Fruit fly (Drosophila melanogaster) Kc167 (cell line): ENCODE measurements around the gene CG1628.

Experiments
- Myc ChIP-seq: fragments of >200 bp; optimal IDR thresholded peaks from 2 replicates; lab custom pipeline; 2017; ENCODE audit warnings: missing external identifiers
- Sin3A ChIP-seq: fragments of >200 bp; optimal IDR thresholded peaks from 2 replicates; lab custom pipeline; 2018; ENCODE audit warnings: missing external identifiers
- h ChIP-seq: fragments of >200 bp; optimal IDR thresholded peaks from 3 replicates; lab custom pipeline; 2018; ENCODE audit warnings: missing external identifiers
- insv ChIP-seq: fragments of >200 bp; optimal IDR thresholded peaks from 3 replicates; lab custom pipeline; 2018; ENCODE audit warnings: missing external identifiers
- psq ChIP-seq: fragments of >200 bp; optimal IDR thresholded peaks from 2 replicates; lab custom pipeline; 2017; ENCODE audit warnings: missing external identifiers
- ttk ChIP-seq: sonication (Bioruptor generic); optimal IDR thresholded peaks from 2 replicates; lab custom pipeline; 2017; ENCODE audit warnings: missing external identifiers

- TF ChIP-seq ttk (no peak), insv (lab: Kevin White, UChicago) (no peak), Myc (lab: Kevin White, UChicago) (no peak), Sin3A (lab: Kevin White, UChicago) (no peak), psq (lab: Kevin White, UChicago) (no peak), h (lab: Kevin White, UChicago) (no peak)
These were observed 18.9 kb upstream of the CG1628 start for dm6 chrX:10621202-10621990.
